Fruit fly (Drosophila melanogaster): ENCODE results near the gene Cyp9f3.

The Cyp9f3 gene

dm6 chr3R:12426310-12426653, 27.6 kb upstream of the Cyp9f3 start, which contains the start of gene NANS (continued):
- TF ChIP-seq Atf6 (GFP tag; IDR thresholded peaks at IDR 0.05) (no peak), CG17612 (GFP tag; IDR thresholded peaks at IDR 0.05) (no peak), jigr1 (GFP tag; IDR thresholded peaks at IDR 0.05) (no peak), E2f2 (GFP tag; IDR thresholded peaks at IDR 0.05) (peak; percentile 57), ftz-f1 (GFP tag; optimal IDR thresholded peaks at IDR 0.05) (no peak), ara (GFP tag; IDR thresholded peaks at IDR 0.05) (no peak), CG9932 (GFP tag; IDR thresholded peaks at IDR 0.05) (no peak), Fer3 (tag; optimal IDR thresholded peaks at IDR 0.05) (peak; percentile 9)

dm6 chr3R:12425510-12426309, 27.0 kb upstream of the Cyp9f3 start, which contains the start of gene Pp1-87B:
TSS of gene Pp1-87B (minus strand) at chr3R:12425917.
- TF ChIP-seq CG1603 (tag; optimal IDR thresholded peaks at IDR 0.05): peak; percentile 19
- 0 out of 2 replicates have a peak, but pooled peaks have one; percentile 28 for TF ChIP-seq hbn (GFP tag; IDR thresholded peaks at IDR 0.05; ENCODE audit: partially characterized antibody)
- TF ChIP-seq ATbp (GFP tag; optimal IDR thresholded peaks at IDR 0.05): no peak
- TF ChIP-seq CHES-1-like (GFP tag; optimal IDR thresholded peaks at IDR 0.05): no peak
- TF ChIP-seq CG7963 (GFP tag; IDR thresholded peaks at IDR 0.05; ENCODE audit: partially characterized antibody): no peak
- TF ChIP-seq Side (GFP tag; optimal IDR thresholded peaks at IDR 0.05): peak; percentile 32
- no peak for TF ChIP-seq fd102C (GFP tag; optimal IDR thresholded peaks at IDR 0.05)
- TF ChIP-seq zfh1 (GFP tag; IDR thresholded peaks at IDR 0.05): no peak
- no peak for TF ChIP-seq CG6689 (GFP tag; IDR thresholded peaks at IDR 0.05)
- no peak for TF ChIP-seq CG8281 (tag; optimal IDR thresholded peaks at IDR 0.05)
- peak in 1 of 3 experiments; percentile 16 for TF ChIP-seq Stat92E (GFP tag; optimal IDR thresholded peaks at IDR 0.05)
- 0 out of 3 replicates have a peak, but pooled peaks have one; percentile 7 for TF ChIP-seq dysf (GFP tag; IDR thresholded peaks at IDR 0.05)
- no peak for TF ChIP-seq CG3407 (GFP tag; optimal IDR thresholded peaks at IDR 0.05)
- no peak for TF ChIP-seq Xrp1 (GFP tag; IDR thresholded peaks at IDR 0.05)
- TF ChIP-seq CG31224 (GFP tag; IDR thresholded peaks at IDR 0.05): no peak
- TF ChIP-seq bcd (GFP tag; optimal IDR thresholded peaks at IDR 0.05): peak; percentile 15
- peak; percentile 43 for TF ChIP-seq CG8924 (tag; optimal IDR thresholded peaks at IDR 0.05)
- 0 out of 4 replicates have a peak, but pooled peaks have one; percentile 23 for TF ChIP-seq Dll (GFP tag; IDR thresholded peaks at IDR 0.05; ENCODE audit: partially characterized antibody)
- peak; percentile 13 for TF ChIP-seq Camta (GFP tag; optimal IDR thresholded peaks at IDR 0.05)
- TF ChIP-seq E2f1 (GFP tag; IDR thresholded peaks at IDR 0.05): no peak
- TF ChIP-seq CG10543 (GFP tag; optimal IDR thresholded peaks at IDR 0.05): peak; percentile 53
- TF ChIP-seq Fer3 (tag; optimal IDR thresholded peaks at IDR 0.05): no peak
- peak; percentile 89 for TF ChIP-seq dm (GFP tag; optimal IDR thresholded peaks at IDR 0.05)
- no peak for TF ChIP-seq tin (GFP tag; optimal IDR thresholded peaks at IDR 0.05)
- peak; percentile 100 for TF ChIP-seq phol (tag; optimal IDR thresholded peaks at IDR 0.05)
- TF ChIP-seq Med (GFP tag): peak; percentile 76
- TF ChIP-seq tgo (GFP tag; IDR thresholded peaks at IDR 0.05): no peak
- TF ChIP-seq CG12236 (GFP tag; optimal IDR thresholded peaks at IDR 0.05): no peak
- TF ChIP-seq fd64A (GFP tag; optimal IDR thresholded peaks at IDR 0.05): no peak
- TF ChIP-seq CG14710 (tag; optimal IDR thresholded peaks at IDR 0.05): peak; percentile 76
- TF ChIP-seq Six4 (GFP tag; optimal IDR thresholded peaks at IDR 0.05): no peak
- no peak for TF ChIP-seq CG13123 (GFP tag; optimal IDR thresholded peaks at IDR 0.05)
- no peak for TF ChIP-seq CG3163 (GFP tag; optimal IDR thresholded peaks at IDR 0.05)
- TF ChIP-seq CG11456 (GFP tag; IDR thresholded peaks at IDR 0.05): no peak
- TF ChIP-seq sr (GFP tag; IDR thresholded peaks at IDR 0.05): no peak
- TF ChIP-seq pan (optimal IDR thresholded peaks at IDR 0.05): no peak
- TF ChIP-seq pan (GFP tag; optimal IDR thresholded peaks at IDR 0.05 in 1 of 2, IDR thresholded peaks at IDR 0.05 in 1 of 2): no peak
- TF ChIP-seq HLHmδ (GFP tag; optimal IDR thresholded peaks at IDR 0.05): peak; percentile 61
- peak; percentile 95 for TF ChIP-seq CG1832 (GFP tag; optimal IDR thresholded peaks at IDR 0.05)
- no peak for TF ChIP-seq Optix (GFP tag; IDR thresholded peaks at IDR 0.05)
- TF ChIP-seq CG10209 (GFP tag; optimal IDR thresholded peaks at IDR 0.05): peak; percentile 18

Measured in whole organism, embryonic.